Worm (Caenorhabditis elegans) whole organism, young adult: ENCODE data around the gene D1005.2.

Experiments used
- F52B5.7 ChIP-seq: sonication (generic microtip); optimal IDR thresholded peaks from 2 replicates; lab custom pipeline; 2016; ENCODE audit warnings: mild to moderate bottlenecking, missing genetic modification characterization, missing compliant biosample characterization
- ccch-3 ChIP-seq: fragments of 200-800 bp; sonication (Bioruptor generic); optimal IDR thresholded peaks from 2 replicates; lab custom pipeline; 2018; ENCODE audit warnings: mild to moderate bottlenecking, missing genetic modification characterization, missing compliant biosample characterization
- snpc-4 ChIP-seq, 5 experiments: fragments of 150-350 bp in 1 of 5; sonication (generic microtip) in 4 of 5; optimal IDR thresholded peaks; 2 replicates each; lab custom pipeline; 2014 to 2018; ENCODE audit warnings: missing genetic modification characterization in 5 of 5, missing biosample characterization in 3 of 5, antibody characterized with exemption in 2 of 5, mild to moderate bottlenecking in 2 of 5, missing compliant biosample characterization in 2 of 5, missing genotype in 2 of 5, moderate library complexity in 2 of 5, missing genetic modification reagents in 1 of 5

DNA sequence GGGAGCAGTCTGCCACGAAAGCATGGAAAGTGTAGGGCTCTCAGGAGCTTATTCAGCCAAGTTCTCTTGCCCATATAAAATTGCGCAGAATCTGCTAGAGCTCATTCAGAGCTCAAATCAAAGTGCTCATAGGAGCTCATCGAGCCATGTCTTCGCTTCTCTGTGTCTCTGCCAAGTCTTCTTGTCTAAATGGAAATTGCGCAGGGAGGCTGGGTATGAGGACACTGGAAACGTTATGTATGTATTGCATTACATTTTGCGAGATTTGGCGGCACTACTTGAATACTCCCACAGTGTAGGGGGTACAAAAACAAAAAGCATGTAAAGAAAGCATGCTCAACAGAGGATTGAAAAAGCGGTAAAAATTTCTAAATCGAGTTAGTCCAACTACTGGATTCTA, 21.7 kb upstream of the D1005.2 start:
- TF ChIP-seq snpc-4 (GFP tag; optimal IDR thresholded peaks at IDR 0.05; lab: Kevin White, UChicago) (no peak), snpc-4 (tag; optimal IDR thresholded peaks at IDR 0.05; lab: Kevin White, UChicago) (no peak), ccch-3 (GFP tag; lab: Kevin White, UChicago) (no peak), F52B5.7 (tag; lab: Kevin White, UChicago) (no peak)
